Fruit fly (Drosophila melanogaster) whole organism, embryonic: Measurements from ENCODE around the gene CG34136.

Experiments
- Ada2b ChIP-seq: fragments of 200-800 bp; sonication (Bioruptor generic); IDR thresholded peaks from 2 replicates; pipeline ENCODE4 v1.3.6; 2022; ENCODE audit warnings: missing biosample characterization, missing genetic modification characterization
- Atf6 ChIP-seq: fragments of 200-800 bp; sonication (Bioruptor generic); IDR thresholded peaks from 2 replicates; pipeline ENCODE4 v1.3.6; 2022; ENCODE audit warnings: missing biosample characterization, missing genetic modification characterization
- Blimp-1 ChIP-seq: fragments of 200-800 bp; sonication (Bioruptor generic); optimal IDR thresholded peaks from 3 replicates; lab custom pipeline; 2018; ENCODE audit warnings: missing biosample characterization, missing genetic modification characterization, mild to moderate bottlenecking, moderate library complexity, missing genetic modification reagents
- CG1024 ChIP-seq: fragments of 200-800 bp; sonication (Bioruptor generic); IDR thresholded peaks from 2 replicates; pipeline ENCODE4 v1.3.6; 2022; ENCODE audit warnings: missing biosample characterization, missing genetic modification characterization
- CG12071 ChIP-seq: fragments of 200-800 bp; sonication (Bioruptor generic); optimal IDR thresholded peaks from 3 replicates; lab custom pipeline; 2018; ENCODE audit warnings: missing biosample characterization, mild to moderate bottlenecking, missing genetic modification characterization
- CG14441 ChIP-seq: fragments of 200-800 bp; sonication (Bioruptor generic); IDR thresholded peaks from 2 replicates; pipeline ENCODE4 v1.3.6; 2022; ENCODE audit warnings: missing biosample characterization, missing genetic modification characterization
- CG2120 ChIP-seq: fragments of 200-800 bp; sonication (Bioruptor generic); optimal IDR thresholded peaks from 3 replicates; lab custom pipeline; 2016; ENCODE audit warnings: missing biosample characterization, missing genetic modification characterization
- CG2202 ChIP-seq: fragments of 200-800 bp; sonication (Bioruptor generic); optimal IDR thresholded peaks from 2 replicates; lab custom pipeline; 2018; ENCODE audit warnings: missing biosample characterization, mild to moderate bottlenecking, missing genetic modification characterization
- CG3065 ChIP-seq: fragments of 200-800 bp; sonication (Bioruptor generic); optimal IDR thresholded peaks from 2 replicates; lab custom pipeline; 2016; ENCODE audit warnings: missing biosample characterization, missing genetic modification characterization
- CG31224 ChIP-seq: fragments of 200-800 bp; sonication (Bioruptor generic); IDR thresholded peaks from 2 replicates; pipeline ENCODE4 v1.3.6; 2022; ENCODE audit warnings: missing biosample characterization, missing genetic modification characterization
- CG33557 ChIP-seq: fragments of 200-800 bp; sonication (Bioruptor generic); optimal IDR thresholded peaks from 2 replicates; lab custom pipeline; 2019; ENCODE audit warnings: missing biosample characterization, mild to moderate bottlenecking, missing genetic modification characterization, moderate library complexity
- CG3847 ChIP-seq: fragments of 200-800 bp; sonication (Bioruptor generic); IDR thresholded peaks from 2 replicates; pipeline ENCODE4 v1.3.6; 2022; ENCODE audit warnings: missing biosample characterization, missing genetic modification characterization
- CG4360 ChIP-seq: fragments of 200-800 bp; sonication (Bioruptor generic); IDR thresholded peaks from 2 replicates; pipeline ENCODE4 v1.3.6; 2022; ENCODE audit warnings: missing biosample characterization, missing genetic modification characterization
- CG4707 ChIP-seq: fragments of 200-800 bp; sonication (Bioruptor generic); optimal IDR thresholded peaks from 2 replicates; lab custom pipeline; 2018; ENCODE audit warnings: missing biosample characterization, mild to moderate bottlenecking, missing genetic modification characterization, moderate library complexity
- CG4820 ChIP-seq: fragments of 200-800 bp; sonication (Bioruptor generic); optimal IDR thresholded peaks from 3 replicates; lab custom pipeline; 2016; ENCODE audit warnings: missing biosample characterization, missing genetic modification characterization
- CG6272 ChIP-seq: fragments of 200-800 bp; sonication (Bioruptor generic); IDR thresholded peaks from 2 replicates; pipeline ENCODE4 v1.3.6; 2022; ENCODE audit warnings: missing biosample characterization, missing genetic modification characterization
- CG6689 ChIP-seq: fragments of 200-800 bp; sonication (Bioruptor generic); IDR thresholded peaks from 2 replicates; pipeline ENCODE4 v1.3.6; 2022; ENCODE audit warnings: missing biosample characterization, missing genetic modification characterization
- CG8290 ChIP-seq, 3 experiments: fragments of 200-800 bp; sonication (Bioruptor generic); optimal IDR thresholded peaks; 2 replicates each; lab custom pipeline; 2016 to 2019; ENCODE audit warnings: missing biosample characterization in 3 of 3, missing genetic modification characterization in 3 of 3, mild to moderate bottlenecking in 2 of 3, moderate library complexity in 1 of 3
- CG8924 ChIP-seq: fragments of 200-800 bp; optimal IDR thresholded peaks from 3 replicates; lab custom pipeline; 2019; ENCODE audit warnings: missing biosample characterization, mild to moderate bottlenecking, missing genetic modification characterization, moderate library complexity
- CG9797 ChIP-seq: fragments of 200-800 bp; sonication (Bioruptor generic); optimal IDR thresholded peaks from 3 replicates; lab custom pipeline; 2018; ENCODE audit warnings: missing biosample characterization, mild to moderate bottlenecking, missing genetic modification characterization
- Dp ChIP-seq: fragments of 200-800 bp; sonication (Bioruptor generic); optimal IDR thresholded peaks from 2 replicates; lab custom pipeline; 2018; ENCODE audit warnings: missing biosample characterization, mild to moderate bottlenecking, missing genetic modification characterization, moderate library complexity
- Dref ChIP-seq: fragments of 200-800 bp; sonication (Bioruptor generic); IDR thresholded peaks from 2 replicates; pipeline ENCODE4 v1.3.6; 2022; ENCODE audit warnings: missing biosample characterization, missing genetic modification characterization
- Elba2 ChIP-seq: fragments of 200-800 bp; sonication (Bioruptor generic); optimal IDR thresholded peaks from 3 replicates; lab custom pipeline; 2016; ENCODE audit warnings: missing biosample characterization, missing genetic modification characterization
- Ets65A ChIP-seq: fragments of 200-800 bp; sonication (Bioruptor generic); peaks from one replicate; lab custom pipeline; 2016; ENCODE audit warnings: missing biosample characterization, missing genetic modification characterization
- Hr39 ChIP-seq: fragments of >200 bp; optimal IDR thresholded peaks from 2 replicates; lab custom pipeline; 2017
- Pdp1 ChIP-seq, 2 experiments: fragments of 200-800 bp; sonication (Bioruptor generic); optimal IDR thresholded peaks; 3 replicates each; lab custom pipeline; 2016; ENCODE audit warnings: missing biosample characterization in 2 of 2, missing genetic modification characterization in 2 of 2, mild to moderate bottlenecking in 1 of 2, moderate library complexity in 1 of 2
- Rx ChIP-seq: fragments of 200-800 bp; sonication (Bioruptor generic); IDR thresholded peaks from 2 replicates; pipeline ENCODE4 v1.3.6; 2022; ENCODE audit warnings: missing biosample characterization, missing genetic modification characterization
- Scr ChIP-seq: fragments of 200-800 bp; sonication (Bioruptor generic); IDR thresholded peaks from 2 replicates; pipeline ENCODE4 v1.3.6; 2022; ENCODE audit warnings: missing biosample characterization, missing genetic modification characterization; ENCODE audit not compliant: partially characterized antibody
- Trl ChIP-seq, 3 experiments: fragments of >200 bp in 2 of 3; fragments of 200-800 bp in 1 of 3; sonication (Bioruptor generic) in 1 of 3; optimal IDR thresholded peaks; 2 replicates in 1 of 3; 3 replicates in 2 of 3; lab custom pipeline; 2016 to 2017; ENCODE audit warnings: missing biosample characterization in 1 of 3, missing genetic modification characterization in 1 of 3
- Xbp1 ChIP-seq: fragments of 200-800 bp; sonication (Bioruptor generic); optimal IDR thresholded peaks from 3 replicates; lab custom pipeline; 2016; ENCODE audit warnings: missing biosample characterization, mild to moderate bottlenecking, missing genetic modification characterization
- YL-1 ChIP-seq: fragments of 200-800 bp; sonication (Bioruptor generic); optimal IDR thresholded peaks from 3 replicates; lab custom pipeline; 2017; ENCODE audit warnings: missing biosample characterization, mild to moderate bottlenecking, missing genetic modification characterization
- ac ChIP-seq: fragments of 200-800 bp; sonication (Bioruptor generic); optimal IDR thresholded peaks from 3 replicates; lab custom pipeline; 2017; ENCODE audit warnings: missing biosample characterization, mild to moderate bottlenecking, missing genetic modification characterization
- amos ChIP-seq: fragments of 200-800 bp; sonication (Bioruptor generic); IDR thresholded peaks from 2 replicates; pipeline ENCODE4 v1.3.6; 2022; ENCODE audit warnings: missing biosample characterization, missing genetic modification characterization; ENCODE audit not compliant: partially characterized antibody
- crp ChIP-seq, 2 experiments: fragments of 200-800 bp; sonication (Bioruptor generic); optimal IDR thresholded peaks; 2 replicates in 1 of 2; 3 replicates in 1 of 2; lab custom pipeline; 2017; ENCODE audit warnings: missing biosample characterization in 2 of 2, missing genetic modification characterization in 2 of 2, mild to moderate bottlenecking in 1 of 2, moderate library complexity in 1 of 2
- cwo ChIP-seq: fragments of 200-800 bp; sonication (Bioruptor generic); optimal IDR thresholded peaks from 3 replicates; lab custom pipeline; 2017; ENCODE audit warnings: missing biosample characterization, missing genetic modification characterization, mild to moderate bottlenecking, moderate library complexity, missing genetic modification reagents
- disco-r ChIP-seq: fragments of 200-800 bp; sonication (Bioruptor generic); optimal IDR thresholded peaks from 2 replicates; lab custom pipeline; 2016; ENCODE audit warnings: missing biosample characterization, missing genetic modification characterization
- dm ChIP-seq: fragments of 200-800 bp; sonication (Bioruptor generic); optimal IDR thresholded peaks from 3 replicates; lab custom pipeline; 2016; ENCODE audit warnings: missing biosample characterization, missing genetic modification characterization
- ewg ChIP-seq: fragments of 200-800 bp; sonication (Bioruptor generic); optimal IDR thresholded peaks from 3 replicates; lab custom pipeline; 2017; ENCODE audit warnings: mild to moderate bottlenecking, missing biosample characterization, missing genetic modification reagents, missing genetic modification characterization
- fru ChIP-seq: fragments of >200 bp; optimal IDR thresholded peaks from 2 replicates; lab custom pipeline; 2017
- gcm2 ChIP-seq: fragments of 200-800 bp; sonication (Bioruptor generic); optimal IDR thresholded peaks from 2 replicates; lab custom pipeline; 2016; ENCODE audit warnings: missing biosample characterization, missing genetic modification characterization
- knrl ChIP-seq: fragments of 200-800 bp; sonication (Bioruptor generic); IDR thresholded peaks from 3 replicates; pipeline ENCODE4 v1.3.6; 2022; ENCODE audit warnings: missing biosample characterization, missing genetic modification characterization; ENCODE audit not compliant: partially characterized antibody
- lmd ChIP-seq: fragments of 200-800 bp; sonication (Bioruptor generic); IDR thresholded peaks from 2 replicates; pipeline ENCODE4 v1.3.6; 2022; ENCODE audit warnings: missing biosample characterization, missing genetic modification characterization
- nerfin-1 ChIP-seq: fragments of 200-800 bp; sonication (Bioruptor generic); optimal IDR thresholded peaks from 3 replicates; lab custom pipeline; 2019; ENCODE audit warnings: missing biosample characterization, mild to moderate bottlenecking, missing genetic modification characterization, moderate library complexity
- org-1 ChIP-seq: fragments of 200-800 bp; sonication (Bioruptor generic); optimal IDR thresholded peaks from 2 replicates; lab custom pipeline; 2017; ENCODE audit warnings: missing biosample characterization, missing genetic modification characterization
- phol ChIP-seq: fragments of 200-800 bp; sonication (Bioruptor generic); optimal IDR thresholded peaks from 3 replicates; lab custom pipeline; 2018; ENCODE audit warnings: missing biosample characterization, mild to moderate bottlenecking, missing genetic modification characterization, moderate library complexity
- pros ChIP-seq: fragments of 200-800 bp; sonication (Bioruptor generic); optimal IDR thresholded peaks from 3 replicates; lab custom pipeline; 2019; ENCODE audit warnings: missing biosample characterization, mild to moderate bottlenecking, missing genetic modification characterization, moderate library complexity
- slp2 ChIP-seq: fragments of 200-800 bp; sonication (Bioruptor generic); optimal IDR thresholded peaks from 2 replicates; lab custom pipeline; 2016; ENCODE audit warnings: missing biosample characterization, missing genetic modification characterization
- ssp ChIP-seq: fragments of 200-800 bp; sonication (Bioruptor generic); IDR thresholded peaks from 2 replicates; pipeline ENCODE4 v1.3.6; 2022; ENCODE audit warnings: missing biosample characterization, missing genetic modification characterization
- tll ChIP-seq, 2 experiments: fragments of 200-800 bp in 1 of 2; fragments of >200 bp in 1 of 2; sonication (Bioruptor generic) in 1 of 2; optimal IDR thresholded peaks; 2 replicates each; lab custom pipeline; 2017 to 2019; ENCODE audit warnings: missing biosample characterization in 2 of 2, missing genetic modification characterization in 2 of 2, mild to moderate bottlenecking in 1 of 2, moderate library complexity in 1 of 2
- ttk ChIP-seq: fragments of 200-800 bp; sonication (Bioruptor generic); IDR thresholded peaks from 2 replicates; pipeline ENCODE4 v2.1.2; 2022; ENCODE audit warnings: missing biosample characterization, missing genetic modification characterization
- twi ChIP-seq: fragments of 200-800 bp; optimal IDR thresholded peaks from 2 replicates; lab custom pipeline; 2019; ENCODE audit warnings: missing biosample characterization, mild to moderate bottlenecking, missing genetic modification characterization, moderate library complexity

CG34136 gene

DNA sequence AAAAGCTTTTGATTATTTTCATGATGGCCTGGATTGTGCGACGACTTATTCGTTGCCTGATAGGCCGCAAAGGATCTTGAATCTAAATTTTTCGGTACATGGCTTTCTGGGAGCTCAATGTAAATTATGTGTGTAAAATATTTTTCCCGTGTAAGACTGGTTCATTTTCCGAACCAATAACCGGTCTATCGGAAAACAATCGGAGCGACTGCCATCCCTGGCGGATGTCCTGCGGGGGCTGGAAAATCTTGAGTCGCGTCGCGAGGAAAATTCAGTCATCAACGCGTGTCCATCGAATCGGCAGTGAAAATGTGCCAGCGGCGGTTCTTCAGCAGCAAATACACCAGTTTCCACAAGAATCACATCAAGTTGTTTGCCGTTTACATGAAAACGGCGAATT is 7.6 kb downstream of the CG34136 start, which contains the start of the genes CG46307 and Nhe2 (continued):
- TF ChIP-seq Dp (GFP tag; lab: Kevin White, UChicago) (no peak), Elba2 (GFP tag; lab: Kevin White, UChicago) (no peak), CG6272 (GFP tag; lab: Robert Waterston, UW) (no peak), CG33557 (GFP tag; lab: Kevin White, UChicago) (no peak), CG9797 (GFP tag; lab: Kevin White, UChicago) (no peak), gcm2 (GFP tag; lab: Kevin White, UChicago) (no peak), CG31224 (GFP tag; lab: Robert Waterston, UW) (no peak), knrl (GFP tag; lab: Robert Waterston, UW) (no peak), slp2 (GFP tag; lab: Kevin White, UChicago) (no peak), CG4820 (GFP tag; lab: Kevin White, UChicago) (no peak), Scr (peak; percentile 25; the same call in 1 of the 2 replicates), CG4707 (GFP tag; lab: Kevin White, UChicago) (no peak), Dref (GFP tag; lab: Robert Waterston, UW) (0 out of 2 replicates have a peak, but pooled peaks have one; percentile 57), Xbp1 (GFP tag; lab: Kevin White, UChicago) (peak; percentile 4), Ada2b (GFP tag; lab: Robert Waterston, UW) (no peak), fru (lab: Kevin White, UChicago) (no peak), CG2202 (tag; lab: Kevin White, UChicago) (no peak), org-1 (no peak), Atf6 (GFP tag; lab: Robert Waterston, UW) (no peak), ttk (GFP tag; lab: Robert Waterston, UW) (no peak), CG6689 (GFP tag; lab: Robert Waterston, UW) (no peak), CG3065 (no peak), cwo (GFP tag; lab: Kevin White, UChicago) (no peak), disco-r (GFP tag; lab: Kevin White, UChicago) (no peak), ssp (GFP tag; lab: Robert Waterston, UW) (no peak), Rx (GFP tag; lab: Robert Waterston, UW) (no peak), YL-1 (GFP tag; lab: Kevin White, UChicago) (peak; percentile 18), Blimp-1 (GFP tag; lab: Kevin White, UChicago) (no peak), CG2120 (GFP tag; lab: Kevin White, UChicago) (peak; percentile 21), CG3847 (GFP tag; lab: Robert Waterston, UW) (no peak), Hr39 (no peak)

DNA sequence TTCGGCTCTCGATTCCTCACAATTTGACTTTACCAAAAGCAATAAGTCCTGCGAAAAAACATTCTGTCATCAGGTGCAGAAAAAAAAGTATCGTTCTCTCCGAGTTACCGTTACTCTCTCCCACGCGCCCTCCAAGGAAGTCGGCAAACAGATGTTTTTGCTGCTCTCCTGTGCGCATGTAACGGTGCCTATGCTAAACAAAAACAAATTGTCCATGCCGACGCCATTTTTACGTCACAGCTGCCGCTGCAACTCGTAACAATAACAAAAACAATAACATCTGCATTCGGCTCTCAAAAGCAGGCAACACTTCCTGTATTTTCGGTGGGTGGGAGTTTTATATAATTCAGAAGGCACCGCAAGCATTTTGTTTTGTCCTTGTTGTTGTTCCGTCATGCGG is 8.4 kb downstream of the CG34136 start:
- TF ChIP-seq CG4360 (GFP tag; lab: Robert Waterston, UW) = peak; percentile 75
- TF ChIP-seq nerfin-1 (tag; lab: Kevin White, UChicago) = peak; percentile 17
- peak; percentile 25 for TF ChIP-seq pros (GFP tag; lab: Kevin White, UChicago)
- no peak for TF ChIP-seq CG1024 (GFP tag; lab: Robert Waterston, UW)
- peak in 1 of 2 experiments; percentile 61 for TF ChIP-seq tll (GFP tag; optimal IDR thresholded peaks at IDR 0.05; lab: Kevin White, UChicago)
- TF ChIP-seq CG8290 (GFP tag; optimal IDR thresholded peaks at IDR 0.05; lab: Kevin White, UChicago) = no peak
- TF ChIP-seq CG8290 (tag; optimal IDR thresholded peaks at IDR 0.05; lab: Kevin White, UChicago) = peak in 1 of 2 experiments; percentile 52
- peak; percentile 7 for TF ChIP-seq CG8924 (tag; lab: Kevin White, UChicago)
- peak; percentile 77 for TF ChIP-seq phol (tag; lab: Kevin White, UChicago)
- TF ChIP-seq CG14441 (GFP tag; lab: Robert Waterston, UW) = no peak
- TF ChIP-seq twi (tag; lab: Kevin White, UChicago) = peak; percentile 82
- TF ChIP-seq Ets65A (GFP tag; lab: Kevin White, UChicago) = peak; percentile 61
- TF ChIP-seq ewg = peak; percentile 95
- TF ChIP-seq dm (GFP tag; lab: Kevin White, UChicago) = no peak
- peak in 1 of 2 experiments; percentile 13 for TF ChIP-seq Pdp1 (GFP tag; optimal IDR thresholded peaks at IDR 0.05; lab: Kevin White, UChicago)
- peak; percentile 44 for TF ChIP-seq ac (GFP tag; lab: Kevin White, UChicago)
- TF ChIP-seq lmd (GFP tag; lab: Robert Waterston, UW) = no peak
- TF ChIP-seq crp (GFP tag; optimal IDR thresholded peaks at IDR 0.05; lab: Kevin White, UChicago) = peak in 1 of 2 experiments; percentile 54
- TF ChIP-seq Trl (optimal IDR thresholded peaks at IDR 0.05; lab: Kevin White, UChicago) = peak; percentile 19 to 20
- no peak for TF ChIP-seq Trl (GFP tag; optimal IDR thresholded peaks at IDR 0.05; lab: Kevin White, UChicago)
- TF ChIP-seq amos = 0 out of 2 replicates have a peak, but pooled peaks have one; percentile 7
- no peak for TF ChIP-seq CG12071 (GFP tag; lab: Kevin White, UChicago)
